Fruit fly (Drosophila melanogaster) whole organism, embryonic: ENCODE measurements around the gene tth.

Experiments used
- CG14050 ChIP-seq: fragments of 200-800 bp; sonication (Bioruptor generic); IDR thresholded peaks from 3 replicates; pipeline ENCODE4 v1.3.6; 2022; ENCODE audit warnings: missing biosample characterization, missing genetic modification characterization
- CG2129 ChIP-seq: fragments of 200-800 bp; sonication (Bioruptor generic); IDR thresholded peaks from 2 replicates; pipeline ENCODE4 v1.3.6; 2022; ENCODE audit warnings: missing biosample characterization, missing genetic modification characterization; ENCODE audit not compliant: partially characterized antibody
- CG4282 ChIP-seq: fragments of 200-800 bp; sonication (Bioruptor generic); optimal IDR thresholded peaks from 2 replicates; lab custom pipeline; 2016; ENCODE audit warnings: missing biosample characterization, missing genetic modification characterization
- CG5953 ChIP-seq: fragments of 200-800 bp; sonication (Bioruptor generic); IDR thresholded peaks from 2 replicates; pipeline ENCODE4 v1.3.6; 2022; ENCODE audit warnings: missing biosample characterization, missing genetic modification characterization
- CG8924 ChIP-seq: fragments of 200-800 bp; optimal IDR thresholded peaks from 3 replicates; lab custom pipeline; 2019; ENCODE audit warnings: missing biosample characterization, mild to moderate bottlenecking, missing genetic modification characterization, moderate library complexity
- D19A ChIP-seq: fragments of 200-800 bp; optimal IDR thresholded peaks from 3 replicates; lab custom pipeline; 2019; ENCODE audit warnings: missing biosample characterization, mild to moderate bottlenecking, missing genetic modification characterization, moderate library complexity
- E2f1 ChIP-seq: fragments of 200-800 bp; sonication (Bioruptor generic); IDR thresholded peaks from 2 replicates; pipeline ENCODE4 v1.3.6; 2022; ENCODE audit warnings: missing biosample characterization, missing genetic modification characterization
- Hr39 ChIP-seq: fragments of >200 bp; optimal IDR thresholded peaks from 2 replicates; lab custom pipeline; 2017
- Lim3 ChIP-seq: fragments of 200-800 bp; sonication (Bioruptor generic); IDR thresholded peaks from 2 replicates; pipeline ENCODE4 v1.3.6; 2022; ENCODE audit warnings: missing biosample characterization, missing genetic modification characterization
- Max ChIP-seq: fragments of 200-800 bp; sonication (Bioruptor generic); optimal IDR thresholded peaks from 2 replicates; lab custom pipeline; 2016; ENCODE audit warnings: missing biosample characterization, mild to moderate bottlenecking, missing genetic modification characterization
- Myb ChIP-seq: fragments of 200-800 bp; sonication (Bioruptor generic); optimal IDR thresholded peaks from 2 replicates; lab custom pipeline; 2016; ENCODE audit warnings: missing biosample characterization, missing genetic modification characterization
- NC2α ChIP-seq: fragments of 200-800 bp; sonication (Bioruptor generic); optimal IDR thresholded peaks from 2 replicates; lab custom pipeline; 2016; ENCODE audit warnings: missing biosample characterization, missing genetic modification characterization
- Sry-δ ChIP-seq: fragments of 200-800 bp; sonication (Bioruptor generic); optimal IDR thresholded peaks from 2 replicates; lab custom pipeline; 2016; ENCODE audit warnings: missing biosample characterization, missing genetic modification characterization
- Xbp1 ChIP-seq: fragments of 200-800 bp; sonication (Bioruptor generic); optimal IDR thresholded peaks from 3 replicates; lab custom pipeline; 2016; ENCODE audit warnings: missing biosample characterization, mild to moderate bottlenecking, missing genetic modification characterization
- ash1 ChIP-seq: fragments of 200-800 bp; sonication (Bioruptor generic); optimal IDR thresholded peaks from 2 replicates; lab custom pipeline; 2018; ENCODE audit warnings: missing biosample characterization, mild to moderate bottlenecking, missing genetic modification characterization
- bcd ChIP-seq: fragments of 200-800 bp; sonication (Bioruptor generic); optimal IDR thresholded peaks from 2 replicates; lab custom pipeline; 2017; ENCODE audit warnings: missing biosample characterization, mild to moderate bottlenecking, missing genetic modification characterization
- btn ChIP-seq: fragments of 200-800 bp; sonication (Bioruptor generic); optimal IDR thresholded peaks from 2 replicates; lab custom pipeline; 2016; ENCODE audit warnings: missing biosample characterization, missing genetic modification characterization
- cg ChIP-seq: fragments of 200-800 bp; sonication (Bioruptor generic); optimal IDR thresholded peaks from 3 replicates; lab custom pipeline; 2019; ENCODE audit warnings: missing biosample characterization, mild to moderate bottlenecking, missing genetic modification characterization, moderate library complexity
- chinmo ChIP-seq: fragments of 200-800 bp; sonication (Bioruptor generic); IDR thresholded peaks from 4 replicates; pipeline ENCODE4 v1.3.6; 2022; ENCODE audit warnings: missing biosample characterization, missing genetic modification characterization; ENCODE audit not compliant: partially characterized antibody
- dmrt99B ChIP-seq: fragments of 200-800 bp; sonication (Bioruptor generic); optimal IDR thresholded peaks from 2 replicates; lab custom pipeline; 2018; ENCODE audit warnings: missing biosample characterization, mild to moderate bottlenecking, missing genetic modification characterization, moderate library complexity
- gsb ChIP-seq: fragments of 200-800 bp; sonication (Bioruptor generic); IDR thresholded peaks from 2 replicates; pipeline ENCODE4 v1.3.6; 2022; ENCODE audit warnings: missing biosample characterization, missing genetic modification characterization
- ken ChIP-seq: fragments of 200-800 bp; sonication (Bioruptor generic); IDR thresholded peaks from 3 replicates; pipeline ENCODE4 v1.3.6; 2022; ENCODE audit warnings: missing biosample characterization, missing genetic modification characterization
- lab ChIP-seq: fragments of 200-800 bp; sonication (Bioruptor generic); optimal IDR thresholded peaks from 3 replicates; lab custom pipeline; 2017; ENCODE audit warnings: missing biosample characterization, missing genetic modification characterization, mild to moderate bottlenecking, moderate library complexity, missing genetic modification reagents
- lilli ChIP-seq: fragments of 200-800 bp; sonication (Bioruptor generic); optimal IDR thresholded peaks from 3 replicates; lab custom pipeline; 2016; ENCODE audit warnings: missing biosample characterization, missing genetic modification characterization
- sim ChIP-seq: fragments of 200-800 bp; sonication (Bioruptor generic); IDR thresholded peaks from 2 replicates; pipeline ENCODE4 v1.3.6; 2022; ENCODE audit warnings: missing biosample characterization, missing genetic modification characterization
- tgo ChIP-seq: fragments of 200-800 bp; sonication (Bioruptor generic); IDR thresholded peaks from 3 replicates; pipeline ENCODE4 v1.3.6; 2022; ENCODE audit warnings: missing biosample characterization, missing genetic modification characterization

tth gene

DNA sequence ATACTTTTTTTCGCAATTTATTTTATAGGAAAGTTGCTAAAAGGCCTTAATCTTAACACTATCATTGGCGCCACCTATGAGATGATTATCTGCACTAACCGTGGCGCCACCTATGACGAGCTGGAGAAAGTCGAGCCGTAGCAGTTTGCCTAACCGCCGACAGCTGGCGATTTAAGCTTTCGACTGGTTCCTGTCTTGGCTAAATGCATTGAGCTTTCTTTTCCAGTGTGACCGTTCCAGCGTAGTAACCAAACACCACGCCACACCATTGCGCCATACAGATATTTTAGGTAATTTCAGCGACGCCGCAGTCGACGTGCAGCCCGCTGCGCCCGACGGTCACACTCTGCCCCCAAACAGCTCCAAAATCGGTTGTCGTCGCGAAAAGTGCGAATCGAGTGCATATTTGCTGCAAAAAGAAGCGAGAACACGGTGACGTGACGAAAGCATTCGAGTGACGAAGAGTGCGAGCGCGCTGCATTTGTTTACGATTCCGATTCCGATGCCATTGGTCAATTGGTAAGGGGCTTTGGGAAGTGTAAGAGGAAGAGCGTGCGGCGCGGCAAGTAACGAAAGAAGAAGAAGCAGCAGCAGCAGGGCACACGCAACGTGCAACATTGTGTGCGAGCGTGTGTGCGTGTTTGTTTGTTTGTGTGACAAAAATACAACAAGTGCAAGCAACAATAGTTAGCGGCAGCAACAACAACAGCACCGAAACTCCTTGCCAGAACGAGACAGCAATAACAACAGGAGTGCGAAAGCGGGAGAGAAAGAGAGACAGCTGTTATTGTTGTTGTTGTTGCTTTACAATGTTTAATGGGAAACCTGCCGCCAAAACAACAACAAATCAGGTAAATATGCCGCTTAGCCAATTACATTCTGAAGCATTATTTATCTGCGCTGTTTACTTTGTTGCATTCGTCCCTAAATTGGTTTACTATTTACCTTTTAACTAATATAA is 52.6 kb downstream of the tth start, which contains the start of the genes CG46311 and Tpst (continued):
- TF ChIP-seq gsb (GFP tag; lab: Robert Waterston, UW) (peak; percentile 46; the same call in 1 of the 2 replicates), CG2129 (GFP tag; lab: Robert Waterston, UW) (no peak), Myb (GFP tag; lab: Kevin White, UChicago) (peak; percentile 65), NC2α (GFP tag; lab: Kevin White, UChicago) (peak; percentile 46), cg (peak; percentile 73), chinmo (GFP tag; lab: Robert Waterston, UW) (0 out of 4 replicates have a peak, but pooled peaks have one; percentile 71), lab (GFP tag; lab: Kevin White, UChicago) (peak; percentile 42), btn (no peak), ken (GFP tag; lab: Robert Waterston, UW) (peak; percentile 54; the same call in 1 of the 3 replicates), Lim3 (GFP tag; lab: Robert Waterston, UW) (no peak), Sry-δ (GFP tag; lab: Kevin White, UChicago) (peak; percentile 50), lilli (peak; percentile 62), dmrt99B (peak; percentile 29), ash1 (no peak), CG8924 (tag; lab: Kevin White, UChicago) (peak; percentile 7), Hr39 (lab: Kevin White, UChicago) (no peak), sim (no peak), bcd (GFP tag; lab: Kevin White, UChicago) (peak; percentile 54), tgo (GFP tag; lab: Robert Waterston, UW) (peak; percentile 41; the same call in 2 of the 3 replicates), Xbp1 (GFP tag; lab: Kevin White, UChicago) (peak; percentile 80), E2f1 (peak; percentile 38; the same call in 1 of the 2 replicates), CG14050 (no peak), CG5953 (GFP tag; lab: Robert Waterston, UW) (0 out of 2 replicates have a peak, but pooled peaks have one; percentile 27), Max (peak; percentile 15), CG4282 (peak; percentile 59), D19A (tag; lab: Kevin White, UChicago) (no peak)
